Worm (Caenorhabditis elegans) whole organism, late embryonic: ENCODE measurements around the gene rpl-21.

Source experiments
- C08G9.2 ChIP-seq: sonication (generic microtip); optimal IDR thresholded peaks from 2 replicates; lab custom pipeline; 2016; ENCODE audit warnings: mild to moderate bottlenecking, missing genetic modification characterization, moderate library complexity, missing compliant biosample characterization
- C38D4.7 ChIP-seq: fragments of 200-800 bp; sonication (Bioruptor generic); optimal IDR thresholded peaks from 2 replicates; lab custom pipeline; 2018; ENCODE audit warnings: mild to moderate bottlenecking, missing genetic modification characterization, moderate library complexity, missing compliant biosample characterization
- F13H6.1 ChIP-seq: sonication (generic microtip); optimal IDR thresholded peaks from 2 replicates; lab custom pipeline; 2016; ENCODE audit warnings: missing genetic modification characterization, missing compliant biosample characterization
- T23F11.4 ChIP-seq: fragments of 200-800 bp; sonication (Bioruptor generic); optimal IDR thresholded peaks from 2 replicates; lab custom pipeline; 2018; ENCODE audit warnings: mild to moderate bottlenecking, missing genetic modification characterization, missing compliant biosample characterization
- Y22D7AL.16 ChIP-seq: sonication (generic microtip); optimal IDR thresholded peaks from 2 replicates; lab custom pipeline; 2016; ENCODE audit warnings: missing genetic modification characterization, missing compliant biosample characterization
- ahr-1 ChIP-seq: sonication (generic microtip); optimal IDR thresholded peaks from 2 replicates; lab custom pipeline; 2016; ENCODE audit warnings: missing genetic modification characterization, missing compliant biosample characterization
- ceh-14 ChIP-seq: sonication (generic microtip); optimal IDR thresholded peaks from 2 replicates; lab custom pipeline; 2016; ENCODE audit warnings: missing genotype, missing genetic modification characterization, missing compliant biosample characterization
- ceh-18 ChIP-seq: sonication (generic microtip); optimal IDR thresholded peaks from 2 replicates; lab custom pipeline; 2016; ENCODE audit warnings: missing genetic modification characterization, missing compliant biosample characterization
- ceh-19 ChIP-seq: fragments of 200-800 bp; sonication (Bioruptor generic); optimal IDR thresholded peaks from 2 replicates; lab custom pipeline; 2018; ENCODE audit warnings: mild to moderate bottlenecking, missing genetic modification characterization, missing compliant biosample characterization
- ceh-2 ChIP-seq: sonication (generic microtip); optimal IDR thresholded peaks from 2 replicates; lab custom pipeline; 2016; ENCODE audit warnings: missing genotype, missing genetic modification characterization, missing compliant biosample characterization
- ceh-22 ChIP-seq: sonication (generic microtip); optimal IDR thresholded peaks from 2 replicates; lab custom pipeline; 2017; ENCODE audit warnings: missing biosample characterization, missing genetic modification characterization
- ceh-24 ChIP-seq: sonication (generic microtip); optimal IDR thresholded peaks from 2 replicates; lab custom pipeline; 2016; ENCODE audit warnings: mild to moderate bottlenecking, missing genetic modification characterization, missing compliant biosample characterization
- ceh-31 ChIP-seq: sonication (generic microtip); optimal IDR thresholded peaks from 2 replicates; lab custom pipeline; 2016; ENCODE audit warnings: missing genetic modification characterization, missing compliant biosample characterization
- ceh-34 ChIP-seq: sonication (generic microtip); optimal IDR thresholded peaks from 2 replicates; lab custom pipeline; 2016; ENCODE audit warnings: mild to moderate bottlenecking, missing genetic modification characterization, missing compliant biosample characterization
- ceh-45 ChIP-seq: fragments of 200-800 bp; sonication (Bioruptor generic); IDR thresholded peaks from 2 replicates; pipeline ENCODE4 v1.3.6; 2022; ENCODE audit warnings: missing genetic modification reagents, missing genetic modification characterization, missing compliant biosample characterization
- ceh-6 ChIP-seq: fragments of 200-800 bp; sonication (Bioruptor generic); optimal IDR thresholded peaks from 2 replicates; lab custom pipeline; 2018; ENCODE audit warnings: mild to moderate bottlenecking, missing genetic modification characterization, missing compliant biosample characterization
- che-1 ChIP-seq: sonication (generic microtip); optimal IDR thresholded peaks from 2 replicates; lab custom pipeline; 2016; ENCODE audit warnings: mild to moderate bottlenecking, missing genetic modification characterization, missing compliant biosample characterization
- dmd-4 ChIP-seq: sonication (generic microtip); optimal IDR thresholded peaks from 2 replicates; lab custom pipeline; 2016; ENCODE audit warnings: borderline replicate concordance, missing genetic modification characterization, missing compliant biosample characterization
- dve-1 ChIP-seq: sonication (generic microtip); optimal IDR thresholded peaks from 2 replicates; lab custom pipeline; 2017; ENCODE audit warnings: antibody characterized with exemption, mild to moderate bottlenecking, missing genetic modification characterization, missing compliant biosample characterization
- elt-2 ChIP-seq: sonication (generic microtip); optimal IDR thresholded peaks from 2 replicates; lab custom pipeline; 2016; ENCODE audit warnings: missing genetic modification reagents, missing genetic modification characterization, missing compliant biosample characterization
- fax-1 ChIP-seq: sonication (generic microtip); optimal IDR thresholded peaks from 2 replicates; lab custom pipeline; 2016; ENCODE audit warnings: missing genotype, missing genetic modification characterization, missing compliant biosample characterization
- fkh-10 ChIP-seq: fragments of 150-350 bp; optimal IDR thresholded peaks from 2 replicates; lab custom pipeline; 2014; ENCODE audit warnings: missing biosample characterization, missing genetic modification reagents, missing genetic modification characterization
- hlh-15 ChIP-seq: sonication (generic microtip); optimal IDR thresholded peaks from 2 replicates; lab custom pipeline; 2016; ENCODE audit warnings: missing genetic modification characterization, missing compliant biosample characterization
- hlh-6 ChIP-seq: sonication (generic microtip); optimal IDR thresholded peaks from 2 replicates; lab custom pipeline; 2016; ENCODE audit warnings: missing genotype, missing genetic modification characterization, missing compliant biosample characterization
- hlh-8 ChIP-seq: sonication (generic microtip); optimal IDR thresholded peaks from 2 replicates; lab custom pipeline; 2016; ENCODE audit warnings: missing genotype, missing genetic modification characterization, missing compliant biosample characterization
- lin-11 ChIP-seq: fragments of 200-800 bp; sonication (Bioruptor generic); optimal IDR thresholded peaks from 2 replicates; lab custom pipeline; 2018; ENCODE audit warnings: mild to moderate bottlenecking, missing genetic modification characterization, missing compliant biosample characterization
- madf-2 ChIP-seq: sonication (generic microtip); optimal IDR thresholded peaks from 2 replicates; lab custom pipeline; 2017; ENCODE audit warnings: missing genetic modification characterization, missing compliant biosample characterization
- mec-3 ChIP-seq: sonication (generic microtip); optimal IDR thresholded peaks from 2 replicates; lab custom pipeline; 2016; ENCODE audit warnings: borderline replicate concordance, missing genetic modification characterization, missing compliant biosample characterization
- nfya-1 ChIP-seq: sonication (generic microtip); optimal IDR thresholded peaks from 2 replicates; lab custom pipeline; 2017; ENCODE audit warnings: missing genetic modification characterization, mild to moderate bottlenecking, missing compliant biosample characterization, antibody characterized with exemption, moderate library complexity
- nhr-232 ChIP-seq: sonication (generic microtip); optimal IDR thresholded peaks from 2 replicates; lab custom pipeline; 2016; ENCODE audit warnings: missing genetic modification characterization, missing compliant biosample characterization
- pat-9 ChIP-seq: fragments of 200-800 bp; sonication (Bioruptor generic); optimal IDR thresholded peaks from 2 replicates; lab custom pipeline; 2018; ENCODE audit warnings: mild to moderate bottlenecking, missing genetic modification characterization, moderate library complexity, missing compliant biosample characterization
- pha-2 ChIP-seq: sonication (generic microtip); optimal IDR thresholded peaks from 2 replicates; lab custom pipeline; 2017; ENCODE audit warnings: mild to moderate bottlenecking, missing genetic modification characterization, missing compliant biosample characterization
- pros-1 ChIP-seq: fragments of 150-350 bp; optimal IDR thresholded peaks from 2 replicates; lab custom pipeline; 2014; ENCODE audit warnings: missing biosample characterization, missing genetic modification reagents, missing genetic modification characterization
- rnt-1 ChIP-seq: sonication (generic microtip); optimal IDR thresholded peaks from 2 replicates; lab custom pipeline; 2016; ENCODE audit warnings: missing genetic modification characterization, missing compliant biosample characterization
- sdc-2 ChIP-seq: sonication (generic microtip); optimal IDR thresholded peaks from 2 replicates; lab custom pipeline; 2016; ENCODE audit warnings: missing genotype, missing genetic modification characterization, missing compliant biosample characterization
- sox-2 ChIP-seq: fragments of 200-800 bp; sonication (Bioruptor generic); IDR thresholded peaks from 2 replicates; pipeline ENCODE4 v1.3.6; 2022; ENCODE audit warnings: missing genetic modification reagents, missing genetic modification characterization, missing compliant biosample characterization
- sox-4 ChIP-seq: sonication (generic microtip); optimal IDR thresholded peaks from 2 replicates; lab custom pipeline; 2017; ENCODE audit warnings: mild to moderate bottlenecking, missing genetic modification characterization, inconsistent platforms, missing compliant biosample characterization
- tbx-2 ChIP-seq: sonication (generic microtip); optimal IDR thresholded peaks from 2 replicates; lab custom pipeline; 2016; ENCODE audit warnings: missing genetic modification characterization, missing compliant biosample characterization
- tbx-7 ChIP-seq: sonication (generic microtip); optimal IDR thresholded peaks from 2 replicates; lab custom pipeline; 2016; ENCODE audit warnings: missing genotype, missing genetic modification characterization, missing compliant biosample characterization
- ttx-3 ChIP-seq: sonication (generic microtip); optimal IDR thresholded peaks from 2 replicates; lab custom pipeline; 2016; ENCODE audit warnings: missing genetic modification reagents, missing genetic modification characterization, missing compliant biosample characterization
- unc-55 ChIP-seq: sonication (generic microtip); optimal IDR thresholded peaks from 2 replicates; lab custom pipeline; 2017; ENCODE audit warnings: missing biosample characterization, missing genetic modification reagents, missing genetic modification characterization
- zip-5 ChIP-seq: sonication (generic microtip); optimal IDR thresholded peaks from 2 replicates; lab custom pipeline; 2016; ENCODE audit warnings: missing genetic modification characterization, missing compliant biosample characterization
- ztf-16 ChIP-seq: sonication (generic microtip); optimal IDR thresholded peaks from 2 replicates; lab custom pipeline; 2017; ENCODE audit warnings: missing genetic modification characterization, missing compliant biosample characterization

Gene rpl-21

DNA sequence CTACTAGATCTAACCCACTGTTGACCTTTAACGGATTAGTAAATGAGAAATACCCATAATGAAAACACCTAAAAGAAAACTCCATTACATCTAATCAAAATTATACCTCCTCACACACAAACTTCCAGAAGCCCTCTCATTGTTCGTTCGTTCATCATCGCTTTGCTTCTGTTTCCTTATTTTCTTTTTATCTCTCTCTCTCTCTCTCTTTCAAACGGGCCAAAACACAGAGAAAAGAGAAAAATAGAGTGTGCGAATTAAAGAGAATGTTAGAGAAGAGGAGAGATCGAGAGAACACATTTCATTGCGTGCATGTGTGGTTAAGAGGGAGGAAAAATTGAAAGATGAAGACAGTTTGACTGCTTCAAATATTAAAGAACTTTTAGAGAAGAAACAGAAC lies 5.7 kb downstream of the rpl-21 start (continued):
- TF ChIP-seq fkh-10 (GFP tag; lab: Kevin White, UChicago): no peak
- no peak for TF ChIP-seq che-1 (tag; lab: Kevin White, UChicago)
- no peak for TF ChIP-seq unc-55
- no peak for TF ChIP-seq sdc-2
- no peak for TF ChIP-seq dve-1
- no peak for TF ChIP-seq zip-5 (tag; lab: Kevin White, UChicago)
- no peak for TF ChIP-seq ceh-24
- no peak for TF ChIP-seq pha-2
- TF ChIP-seq hlh-15 (tag; lab: Kevin White, UChicago): no peak
- no peak for TF ChIP-seq ceh-19
- no peak for TF ChIP-seq ceh-14 (tag; lab: Kevin White, UChicago)
- TF ChIP-seq tbx-2: peak; percentile 13
- peak; percentile 7; the same call in 1 of the 2 replicates for TF ChIP-seq sox-2 (GFP tag; lab: Robert Waterston, UW)
- TF ChIP-seq ceh-18 (tag; lab: Kevin White, UChicago): no peak

DNA sequence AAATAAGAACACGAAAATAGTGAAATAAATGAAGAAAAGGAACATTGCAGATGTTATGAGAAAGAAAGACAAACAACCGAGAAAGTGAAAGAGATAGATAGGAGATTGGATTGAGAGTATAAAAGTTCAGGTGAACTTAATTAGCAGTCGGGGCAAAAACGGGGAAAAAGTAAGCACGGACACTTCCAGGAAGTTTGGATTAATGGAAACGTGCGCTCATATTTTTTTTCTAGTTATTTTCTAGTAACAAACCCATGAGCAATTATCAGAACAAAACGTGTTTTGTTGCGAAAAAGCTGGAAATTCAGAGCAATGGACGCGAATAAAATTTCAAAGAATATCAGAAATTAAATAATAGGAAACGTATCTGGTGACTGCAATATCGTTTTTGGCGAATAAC lies 8.1 kb downstream of the rpl-21 start:
- TF ChIP-seq ahr-1 (tag; lab: Kevin White, UChicago) (no peak), fkh-10 (GFP tag; lab: Kevin White, UChicago) (no peak), pha-2 (no peak), ceh-6 (no peak), Y22D7AL.16 (no peak), elt-2 (tag; lab: Kevin White, UChicago) (no peak), ceh-22 (tag; lab: Kevin White, UChicago) (no peak), fax-1 (tag; lab: Kevin White, UChicago) (no peak), hlh-8 (no peak), unc-55 (no peak), hlh-15 (tag; lab: Kevin White, UChicago) (no peak), nfya-1 (tag; lab: Kevin White, UChicago) (no peak), hlh-6 (tag; lab: Kevin White, UChicago) (no peak), dmd-4 (no peak), sdc-2 (no peak), sox-4 (tag; lab: Kevin White, UChicago) (no peak), ceh-45 (GFP tag; lab: Robert Waterston, UW) (no peak), ztf-16 (no peak)

DNA sequence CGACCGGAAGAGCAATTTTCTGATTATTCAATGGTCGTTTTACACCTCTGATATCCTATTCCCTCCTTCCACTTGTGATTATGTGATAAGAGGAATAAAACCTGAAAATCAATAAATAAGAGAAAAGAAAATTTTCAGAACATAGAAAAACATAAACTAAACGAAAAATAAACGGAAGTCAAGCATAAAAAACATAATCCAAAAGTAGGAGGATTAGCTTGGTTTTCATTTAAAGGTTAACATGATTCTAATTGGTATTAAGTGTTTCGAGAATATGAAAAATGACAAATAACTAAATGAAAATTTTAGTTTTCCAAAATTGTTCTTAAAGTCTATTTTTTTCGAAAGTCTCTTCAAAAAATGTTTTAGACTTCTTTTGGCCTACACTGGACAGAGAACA lies 8.9 kb downstream of the rpl-21 start, which contains the start of gene gei-8:
Gene gei-8, minus strand, starts transcription at position 101 of the 400 bp plus-strand sequence.
- no peak for TF ChIP-seq nhr-232 (tag; lab: Kevin White, UChicago)
- no peak for TF ChIP-seq tbx-2
- no peak for TF ChIP-seq pros-1 (tag; lab: Kevin White, UChicago)
- no peak for TF ChIP-seq che-1 (tag; lab: Kevin White, UChicago)
- no peak for TF ChIP-seq ceh-2

DNA sequence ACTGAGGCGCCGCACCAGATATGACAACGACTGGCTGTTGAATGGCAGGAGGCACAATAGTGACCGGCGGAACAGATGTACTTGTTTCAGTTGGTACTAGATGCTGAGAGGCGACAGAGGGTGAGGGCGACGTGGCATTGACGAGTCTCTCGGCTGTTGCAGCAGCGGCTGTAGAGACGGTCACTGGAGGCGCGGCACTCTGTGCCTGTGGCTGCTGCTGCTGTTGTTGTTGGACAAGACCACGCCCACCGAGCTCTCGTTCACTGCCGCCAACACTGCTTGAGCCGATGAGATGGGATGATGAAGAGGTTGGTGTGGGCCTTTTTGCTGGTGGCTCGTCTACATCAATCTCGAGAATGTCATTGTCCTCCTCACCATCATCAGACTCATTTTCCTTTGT lies 12.9 kb downstream of the rpl-21 start:
- TF ChIP-seq F13H6.1: no peak
- no peak for TF ChIP-seq ceh-34 (tag; lab: Kevin White, UChicago)
- no peak for TF ChIP-seq pha-2
- TF ChIP-seq ttx-3 (tag; lab: Kevin White, UChicago): no peak
- no peak for TF ChIP-seq pat-9
- no peak for TF ChIP-seq madf-2 (tag; lab: Kevin White, UChicago)
- no peak for TF ChIP-seq tbx-2
- no peak for TF ChIP-seq ceh-19
- no peak for TF ChIP-seq elt-2 (tag; lab: Kevin White, UChicago)
- no peak for TF ChIP-seq ceh-2
- no peak for TF ChIP-seq C38D4.7
- TF ChIP-seq C08G9.2: no peak
- TF ChIP-seq T23F11.4 (GFP tag; lab: Kevin White, UChicago): no peak
- no peak for TF ChIP-seq ceh-31 (tag; lab: Kevin White, UChicago)
- TF ChIP-seq mec-3 (tag; lab: Kevin White, UChicago): no peak
- TF ChIP-seq tbx-7: no peak
- no peak for TF ChIP-seq rnt-1
- TF ChIP-seq dmd-4: no peak
- TF ChIP-seq lin-11: no peak
